Fruit fly (Drosophila melanogaster) Kc167 (cell line): Measurements from ENCODE around the gene CG7394.

ENCODE experiments used
- Myc ChIP-seq: fragments of >200 bp; optimal IDR thresholded peaks from 2 replicates; lab custom pipeline; 2017; ENCODE audit warnings: missing external identifiers
- Sin3A ChIP-seq: fragments of >200 bp; optimal IDR thresholded peaks from 2 replicates; lab custom pipeline; 2018; ENCODE audit warnings: missing external identifiers
- h ChIP-seq: fragments of >200 bp; optimal IDR thresholded peaks from 3 replicates; lab custom pipeline; 2018; ENCODE audit warnings: missing external identifiers
- insv ChIP-seq: fragments of >200 bp; optimal IDR thresholded peaks from 3 replicates; lab custom pipeline; 2018; ENCODE audit warnings: missing external identifiers
- psq ChIP-seq: fragments of >200 bp; optimal IDR thresholded peaks from 2 replicates; lab custom pipeline; 2017; ENCODE audit warnings: missing external identifiers

DNA sequence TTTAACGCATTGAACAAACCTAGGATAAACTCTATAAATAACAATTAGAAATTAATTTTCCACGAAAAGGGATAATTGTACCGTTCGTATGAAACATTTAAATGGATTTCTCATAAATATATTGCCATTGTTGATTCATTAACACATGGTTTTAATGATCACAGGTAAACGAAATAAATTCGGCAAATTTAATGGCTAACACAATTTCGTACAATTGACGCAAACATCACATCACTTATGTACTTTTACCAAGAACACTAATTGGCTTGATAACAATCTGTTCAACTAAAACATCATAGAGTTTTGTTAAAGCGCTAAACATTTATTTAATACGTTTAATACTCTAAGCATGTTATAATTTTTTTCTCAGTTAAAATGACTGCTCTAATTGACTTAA lies 8.1 kb upstream of the CG7394 start:
- no peak for TF ChIP-seq h (lab: Kevin White, UChicago)
- no peak for TF ChIP-seq Myc (lab: Kevin White, UChicago)
- no peak for TF ChIP-seq psq (lab: Kevin White, UChicago)
- TF ChIP-seq Sin3A (lab: Kevin White, UChicago): no peak
- no peak for TF ChIP-seq insv (lab: Kevin White, UChicago)
